Worm (Caenorhabditis elegans) whole organism, midembryonic: ENCODE measurements around the gene F41C3.11.

Experiments used
- T22C8.4 ChIP-seq: fragments of 200-800 bp; sonication (Bioruptor generic); IDR thresholded peaks from 2 replicates; pipeline ENCODE4 v1.3.6; 2022; ENCODE audit warnings: missing genetic modification characterization, missing compliant biosample characterization
- klf-2 ChIP-seq: fragments of 200-800 bp; sonication (Bioruptor generic); conservative IDR thresholded peaks from 2 replicates; pipeline ENCODE4 v1.3.6; 2022; ENCODE audit warnings: missing genetic modification reagents, missing genetic modification characterization, missing compliant biosample characterization
- med-1 ChIP-seq: sonication (generic microtip); optimal IDR thresholded peaks from 2 replicates; lab custom pipeline; 2017; ENCODE audit warnings: missing genetic modification characterization, mild to moderate bottlenecking, missing compliant biosample characterization, antibody characterized with exemption, missing genetic modification reagents; ENCODE audit not compliant: insufficient read depth
- ref-1 ChIP-seq: fragments of 200-800 bp; sonication (Bioruptor generic); conservative IDR thresholded peaks from 2 replicates; pipeline ENCODE4 v1.3.6; 2022; ENCODE audit warnings: missing genetic modification reagents, missing genetic modification characterization, missing compliant biosample characterization

DNA sequence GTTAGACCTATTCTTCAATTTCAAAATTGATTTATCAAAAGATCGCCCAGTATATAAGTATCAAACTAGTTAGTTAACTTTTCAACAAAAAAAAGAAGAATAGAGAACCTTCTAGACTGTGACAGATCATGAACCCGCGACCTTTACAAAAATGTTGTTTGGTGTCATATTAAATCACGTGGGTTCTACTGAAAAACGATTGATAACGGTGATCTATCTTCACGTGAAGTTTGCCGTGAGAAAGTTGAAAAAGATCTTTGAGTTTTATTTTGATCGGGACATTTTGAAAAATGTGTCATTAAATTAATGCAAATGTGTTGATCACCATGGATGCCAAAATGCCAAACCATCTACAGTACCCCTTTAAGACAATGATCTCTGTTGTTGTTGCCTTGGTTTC, 14.6 kb upstream of the F41C3.11 start:
- TF ChIP-seq ref-1 (GFP tag; lab: Robert Waterston, UW) (no peak), med-1 (GFP tag; lab: Kevin White, UChicago) (no peak), T22C8.4 (no peak), klf-2 (GFP tag; lab: Robert Waterston, UW) (no peak)
